Fruit fly (Drosophila melanogaster) whole organism, embryonic: Measurements from ENCODE around the gene CG33687.

Experiments
- Adf1 ChIP-seq: fragments of 200-800 bp; sonication (Bioruptor generic); IDR thresholded peaks from 2 replicates; pipeline ENCODE4 v1.3.6; 2022; ENCODE audit warnings: missing biosample characterization, missing genetic modification characterization
- CG10543 ChIP-seq: fragments of 200-800 bp; sonication (Bioruptor generic); optimal IDR thresholded peaks from 3 replicates; lab custom pipeline; 2017; ENCODE audit warnings: missing biosample characterization, mild to moderate bottlenecking, missing genetic modification characterization, moderate library complexity
- CG12071 ChIP-seq: fragments of 200-800 bp; sonication (Bioruptor generic); optimal IDR thresholded peaks from 3 replicates; lab custom pipeline; 2018; ENCODE audit warnings: missing biosample characterization, mild to moderate bottlenecking, missing genetic modification characterization
- CG12769 ChIP-seq: fragments of 200-800 bp; sonication (Bioruptor generic); optimal IDR thresholded peaks from 2 replicates; lab custom pipeline; 2019; ENCODE audit warnings: missing biosample characterization, mild to moderate bottlenecking, missing genetic modification characterization, moderate library complexity
- CG13123 ChIP-seq: fragments of 200-800 bp; sonication (Bioruptor generic); optimal IDR thresholded peaks from 2 replicates; lab custom pipeline; 2016; ENCODE audit warnings: missing biosample characterization, missing genetic modification characterization
- CG14014 ChIP-seq: fragments of 200-800 bp; sonication (Bioruptor generic); IDR thresholded peaks from 2 replicates; pipeline ENCODE4 v1.3.6; 2022; ENCODE audit warnings: missing biosample characterization, missing genetic modification characterization
- CG15514 ChIP-seq: fragments of 200-800 bp; sonication (Bioruptor generic); optimal IDR thresholded peaks from 3 replicates; lab custom pipeline; 2017; ENCODE audit warnings: missing biosample characterization, missing genetic modification characterization, mild to moderate bottlenecking, moderate library complexity, missing genetic modification reagents
- CG1647 ChIP-seq: fragments of 200-800 bp; sonication (Bioruptor generic); optimal IDR thresholded peaks from 3 replicates; lab custom pipeline; 2016; ENCODE audit warnings: missing biosample characterization, missing genetic modification characterization
- CG17328 ChIP-seq: fragments of 200-800 bp; sonication (Bioruptor generic); IDR thresholded peaks from 2 replicates; pipeline ENCODE4 v1.3.6; 2022; ENCODE audit warnings: missing biosample characterization, missing genetic modification characterization
- CG17912 ChIP-seq: fragments of 200-800 bp; sonication (Bioruptor generic); optimal IDR thresholded peaks from 2 replicates; lab custom pipeline; 2018; ENCODE audit warnings: missing biosample characterization, mild to moderate bottlenecking, missing genetic modification characterization
- CG18619 ChIP-seq: fragments of 200-800 bp; sonication (Bioruptor generic); optimal IDR thresholded peaks from 3 replicates; lab custom pipeline; 2017; ENCODE audit warnings: missing biosample characterization, mild to moderate bottlenecking, missing genetic modification characterization
- CG2129 ChIP-seq: fragments of 200-800 bp; sonication (Bioruptor generic); IDR thresholded peaks from 2 replicates; pipeline ENCODE4 v1.3.6; 2022; ENCODE audit warnings: missing biosample characterization, missing genetic modification characterization; ENCODE audit not compliant: partially characterized antibody
- CG2202 ChIP-seq: fragments of 200-800 bp; sonication (Bioruptor generic); optimal IDR thresholded peaks from 2 replicates; lab custom pipeline; 2018; ENCODE audit warnings: missing biosample characterization, mild to moderate bottlenecking, missing genetic modification characterization
- CG31365 ChIP-seq: fragments of 200-800 bp; sonication (Bioruptor generic); optimal IDR thresholded peaks from 2 replicates; lab custom pipeline; 2018; ENCODE audit warnings: missing biosample characterization, mild to moderate bottlenecking, missing genetic modification characterization
- CG31441 ChIP-seq: fragments of 200-800 bp; sonication (Bioruptor generic); IDR thresholded peaks from 2 replicates; pipeline ENCODE4 v1.3.6; 2022; ENCODE audit warnings: missing biosample characterization, missing genetic modification characterization
- CG3163 ChIP-seq: fragments of 200-800 bp; sonication (Bioruptor generic); optimal IDR thresholded peaks from 3 replicates; lab custom pipeline; 2016; ENCODE audit warnings: missing biosample characterization, missing genetic modification characterization
- CG34376 ChIP-seq: fragments of 200-800 bp; sonication (Bioruptor generic); optimal IDR thresholded peaks from 2 replicates; lab custom pipeline; 2018; ENCODE audit warnings: missing biosample characterization, mild to moderate bottlenecking, missing genetic modification characterization
- CG4360 ChIP-seq: fragments of 200-800 bp; sonication (Bioruptor generic); IDR thresholded peaks from 2 replicates; pipeline ENCODE4 v1.3.6; 2022; ENCODE audit warnings: missing biosample characterization, missing genetic modification characterization
- CG4854 ChIP-seq: fragments of 200-800 bp; sonication (Bioruptor generic); optimal IDR thresholded peaks from 2 replicates; lab custom pipeline; 2016; ENCODE audit warnings: missing biosample characterization, missing genetic modification characterization, inconsistent platforms
- CG6175 ChIP-seq: fragments of 200-800 bp; sonication (Bioruptor generic); IDR thresholded peaks from 3 replicates; pipeline ENCODE4 v1.3.6; 2022; ENCODE audit warnings: missing biosample characterization, missing genetic modification characterization
- CG7786 ChIP-seq: fragments of 200-800 bp; sonication (Bioruptor generic); optimal IDR thresholded peaks from 2 replicates; lab custom pipeline; 2016; ENCODE audit warnings: missing biosample characterization, missing genetic modification characterization
- CG9215 ChIP-seq: fragments of 200-800 bp; sonication (Bioruptor generic); IDR thresholded peaks from 2 replicates; pipeline ENCODE4 v1.3.6; 2022; ENCODE audit warnings: missing biosample characterization, missing genetic modification characterization
- Ets97D ChIP-seq: fragments of 200-800 bp; sonication (Bioruptor generic); optimal IDR thresholded peaks from 3 replicates; lab custom pipeline; 2016; ENCODE audit warnings: missing biosample characterization, missing genetic modification characterization
- GATAe ChIP-seq: fragments of 200-800 bp; sonication (Bioruptor generic); conservative IDR thresholded peaks from 2 replicates; pipeline ENCODE4 v1.3.6; 2022; ENCODE audit warnings: missing biosample characterization, missing genetic modification characterization
- Hr51 ChIP-seq, 2 experiments: fragments of 200-800 bp; sonication (Bioruptor generic); optimal IDR thresholded peaks; 2 replicates in 1 of 2; 3 replicates in 1 of 2; lab custom pipeline; 2016 to 2018; ENCODE audit warnings: missing biosample characterization in 2 of 2, missing genetic modification characterization in 2 of 2, mild to moderate bottlenecking in 1 of 2, moderate library complexity in 1 of 2
- Hr78 ChIP-seq, 2 experiments: fragments of 200-800 bp in 1 of 2; fragments of >200 bp in 1 of 2; sonication (Bioruptor generic) in 1 of 2; optimal IDR thresholded peaks; 2 replicates each; lab custom pipeline; 2017 to 2019; ENCODE audit warnings: missing biosample characterization in 2 of 2, missing genetic modification characterization in 2 of 2, mild to moderate bottlenecking in 1 of 2, moderate library complexity in 1 of 2
- Med ChIP-seq: fragments of 200-800 bp; sonication (Bioruptor generic); peaks from one replicate; lab custom pipeline; 2016; ENCODE audit warnings: missing biosample characterization, missing genetic modification characterization, mild to moderate bottlenecking, inconsistent platforms, moderate library complexity
- Mrtf ChIP-seq: fragments of 200-800 bp; sonication (Bioruptor generic); IDR thresholded peaks from 3 replicates; pipeline ENCODE4 v1.3.6; 2022; ENCODE audit warnings: missing biosample characterization, missing genetic modification characterization
- Myb ChIP-seq: fragments of 200-800 bp; sonication (Bioruptor generic); optimal IDR thresholded peaks from 2 replicates; lab custom pipeline; 2016; ENCODE audit warnings: missing biosample characterization, missing genetic modification characterization
- NC2β ChIP-seq: fragments of 200-800 bp; sonication (Bioruptor generic); optimal IDR thresholded peaks from 2 replicates; lab custom pipeline; 2016; ENCODE audit warnings: missing biosample characterization, missing genetic modification characterization
- NFAT ChIP-seq: fragments of 200-800 bp; sonication (Bioruptor generic); IDR thresholded peaks from 2 replicates; pipeline ENCODE4 v1.3.6; 2022; ENCODE audit warnings: missing biosample characterization, missing genetic modification characterization
- Rfx ChIP-seq: fragments of 200-800 bp; sonication (Bioruptor generic); IDR thresholded peaks from 2 replicates; pipeline ENCODE4 v1.3.6; 2022; ENCODE audit warnings: missing biosample characterization, missing genetic modification characterization
- Sox102F ChIP-seq: fragments of 200-800 bp; sonication (Bioruptor generic); optimal IDR thresholded peaks from 2 replicates; lab custom pipeline; 2018; ENCODE audit warnings: missing biosample characterization, mild to moderate bottlenecking, missing genetic modification characterization, moderate library complexity
- Sry-β ChIP-seq: fragments of 200-800 bp; sonication (Bioruptor generic); optimal IDR thresholded peaks from 2 replicates; lab custom pipeline; 2018; ENCODE audit warnings: missing biosample characterization, mild to moderate bottlenecking, missing genetic modification characterization, moderate library complexity
- bsh ChIP-seq, 2 experiments: fragments of 200-800 bp; sonication (Bioruptor generic); optimal IDR thresholded peaks; 2 replicates each; lab custom pipeline; 2017 to 2018; ENCODE audit warnings: mild to moderate bottlenecking in 2 of 2, missing biosample characterization in 2 of 2, missing genetic modification characterization in 2 of 2, moderate library complexity in 1 of 2
- chinmo ChIP-seq: fragments of 200-800 bp; sonication (Bioruptor generic); IDR thresholded peaks from 4 replicates; pipeline ENCODE4 v1.3.6; 2022; ENCODE audit warnings: missing biosample characterization, missing genetic modification characterization; ENCODE audit not compliant: partially characterized antibody
- chn ChIP-seq: fragments of 200-800 bp; sonication (Bioruptor generic); optimal IDR thresholded peaks from 2 replicates; lab custom pipeline; 2016; ENCODE audit warnings: missing biosample characterization, missing genetic modification characterization
- dm ChIP-seq: fragments of 200-800 bp; sonication (Bioruptor generic); optimal IDR thresholded peaks from 3 replicates; lab custom pipeline; 2016; ENCODE audit warnings: missing biosample characterization, missing genetic modification characterization
- ftz-f1 ChIP-seq: fragments of 200-800 bp; sonication (Bioruptor generic); optimal IDR thresholded peaks from 2 replicates; lab custom pipeline; 2016; ENCODE audit warnings: missing biosample characterization, missing genetic modification characterization
- hb ChIP-seq: fragments of 200-800 bp; sonication (Bioruptor generic); IDR thresholded peaks from 3 replicates; pipeline ENCODE4 v1.3.6; 2022; ENCODE audit warnings: missing biosample characterization, missing genetic modification characterization; ENCODE audit not compliant: partially characterized antibody
- lab ChIP-seq: fragments of 200-800 bp; sonication (Bioruptor generic); optimal IDR thresholded peaks from 3 replicates; lab custom pipeline; 2017; ENCODE audit warnings: missing biosample characterization, missing genetic modification characterization, mild to moderate bottlenecking, moderate library complexity, missing genetic modification reagents
- mirr ChIP-seq: fragments of 200-800 bp; sonication (Bioruptor generic); optimal IDR thresholded peaks from 3 replicates; lab custom pipeline; 2018; ENCODE audit warnings: missing biosample characterization, mild to moderate bottlenecking, missing genetic modification characterization
- nmo ChIP-seq: fragments of 200-800 bp; sonication (Bioruptor generic); optimal IDR thresholded peaks from 2 replicates; lab custom pipeline; 2018; ENCODE audit warnings: missing biosample characterization, mild to moderate bottlenecking, missing genetic modification characterization, moderate library complexity
- ranshi ChIP-seq: fragments of 200-800 bp; sonication (Bioruptor generic); IDR thresholded peaks from 2 replicates; pipeline ENCODE4 v1.3.6; 2022; ENCODE audit warnings: missing biosample characterization, missing genetic modification characterization
- row ChIP-seq: fragments of 200-800 bp; sonication (Bioruptor generic); IDR thresholded peaks from 3 replicates; pipeline ENCODE4 v1.3.6; 2022; ENCODE audit warnings: missing biosample characterization, missing genetic modification characterization
- sd ChIP-seq: fragments of 200-800 bp; sonication (Bioruptor generic); optimal IDR thresholded peaks from 3 replicates; lab custom pipeline; 2018; ENCODE audit warnings: missing biosample characterization, mild to moderate bottlenecking, missing genetic modification characterization, moderate library complexity
- sens-2 ChIP-seq: fragments of 200-800 bp; sonication (Bioruptor generic); IDR thresholded peaks from 2 replicates; pipeline ENCODE4 v1.3.6; 2022; ENCODE audit warnings: missing biosample characterization, missing genetic modification characterization
- shn ChIP-seq: fragments of 200-800 bp; sonication (Bioruptor generic); optimal IDR thresholded peaks from 3 replicates; lab custom pipeline; 2016; ENCODE audit warnings: missing biosample characterization, missing genetic modification characterization
- sug ChIP-seq: fragments of 200-800 bp; optimal IDR thresholded peaks from 2 replicates; lab custom pipeline; 2019; ENCODE audit warnings: missing biosample characterization, mild to moderate bottlenecking, missing genetic modification characterization, moderate library complexity
- vvl ChIP-seq: fragments of 200-800 bp; sonication (Bioruptor generic); IDR thresholded peaks from 2 replicates; pipeline ENCODE4 v1.3.6; 2022; ENCODE audit warnings: missing biosample characterization, missing genetic modification characterization
- z ChIP-seq: fragments of 200-800 bp; sonication (Bioruptor generic); IDR thresholded peaks from 3 replicates; pipeline ENCODE4 v1.3.6; 2022; ENCODE audit warnings: missing biosample characterization, missing genetic modification characterization

CG33687 gene

DNA sequence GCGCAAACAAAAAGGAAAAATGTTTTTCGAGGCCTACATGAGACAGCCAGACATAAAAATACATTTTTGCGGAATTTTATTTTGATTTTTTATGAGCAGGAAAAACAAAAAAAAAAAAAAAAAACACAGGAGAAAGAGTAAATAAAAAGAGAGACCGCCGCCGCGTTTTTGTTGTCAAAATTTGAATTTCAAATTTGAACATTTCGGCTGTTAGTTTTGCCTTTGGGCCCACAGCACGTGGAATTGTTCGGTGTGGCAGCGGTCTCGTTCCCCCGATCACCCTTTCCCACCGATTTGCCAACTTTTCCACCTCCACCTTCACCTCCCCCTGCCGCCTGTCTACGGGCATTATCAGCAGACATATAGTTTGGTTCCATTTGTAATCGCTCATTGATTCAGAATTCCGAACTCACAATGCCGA, 40.9 kb upstream of the CG33687 start:
- TF ChIP-seq CG4854 (GFP tag; lab: Kevin White, UChicago), result no peak
- no peak for TF ChIP-seq chn
- TF ChIP-seq CG4360 (GFP tag; lab: Robert Waterston, UW), result 0 out of 2 replicates have a peak, but pooled peaks have one; percentile 23
- no peak for TF ChIP-seq CG18619 (GFP tag; lab: Kevin White, UChicago)
- TF ChIP-seq CG7786 (GFP tag; lab: Kevin White, UChicago), result no peak
- TF ChIP-seq GATAe (GFP tag; lab: Robert Waterston, UW), result peak; percentile 60; the same call in 1 of the 2 replicates
- TF ChIP-seq NFAT, result peak; percentile 74
- peak; percentile 77 for TF ChIP-seq CG6175
- TF ChIP-seq CG17912 (GFP tag; lab: Kevin White, UChicago), result no peak
- no peak for TF ChIP-seq NC2β (GFP tag; lab: Kevin White, UChicago)
- no peak for TF ChIP-seq CG31365 (tag; lab: Kevin White, UChicago)
- TF ChIP-seq ranshi (GFP tag; lab: Robert Waterston, UW), result no peak
- peak; percentile 77 for TF ChIP-seq sd (tag; lab: Kevin White, UChicago)
- TF ChIP-seq CG10543, result peak; percentile 46
- no peak for TF ChIP-seq CG13123 (GFP tag; lab: Kevin White, UChicago)
- no peak for TF ChIP-seq sens-2
- TF ChIP-seq Rfx (GFP tag; lab: Robert Waterston, UW), result no peak
- no peak for TF ChIP-seq Hr78 (GFP tag; optimal IDR thresholded peaks at IDR 0.05; lab: Kevin White, UChicago)
- TF ChIP-seq CG3163 (GFP tag; lab: Kevin White, UChicago), result no peak
- TF ChIP-seq CG2202 (tag; lab: Kevin White, UChicago), result no peak
- no peak for TF ChIP-seq shn (GFP tag; lab: Kevin White, UChicago)
- TF ChIP-seq Hr51 (GFP tag; optimal IDR thresholded peaks at IDR 0.05; lab: Kevin White, UChicago), result no peak
- TF ChIP-seq Ets97D (GFP tag; lab: Kevin White, UChicago), result no peak
- TF ChIP-seq vvl (GFP tag; lab: Robert Waterston, UW), result peak; percentile 87
- TF ChIP-seq CG31441 (GFP tag; lab: Robert Waterston, UW), result no peak
- peak; percentile 76 for TF ChIP-seq mirr
- TF ChIP-seq CG9215 (GFP tag; lab: Robert Waterston, UW), result no peak
- TF ChIP-seq ftz-f1 (GFP tag; lab: Kevin White, UChicago), result peak; percentile 58
- TF ChIP-seq CG15514 (GFP tag; lab: Kevin White, UChicago), result peak; percentile 9
- no peak for TF ChIP-seq nmo
- TF ChIP-seq sug (tag; lab: Kevin White, UChicago), result peak; percentile 57
- no peak for TF ChIP-seq CG34376 (GFP tag; lab: Kevin White, UChicago)
- no peak for TF ChIP-seq CG2129 (GFP tag; lab: Robert Waterston, UW)
- peak; percentile 93 for TF ChIP-seq Med
- TF ChIP-seq Sry-β (GFP tag; lab: Kevin White, UChicago), result no peak
- no peak for TF ChIP-seq CG1647
- TF ChIP-seq Sox102F (GFP tag; lab: Kevin White, UChicago), result no peak
- TF ChIP-seq lab (GFP tag; lab: Kevin White, UChicago), result peak; percentile 63
- TF ChIP-seq chinmo (GFP tag; lab: Robert Waterston, UW), result 0 out of 4 replicates have a peak, but pooled peaks have one; percentile 44
- TF ChIP-seq Mrtf (GFP tag; lab: Robert Waterston, UW), result no peak
- peak; percentile 49 for TF ChIP-seq CG12769 (tag; lab: Kevin White, UChicago)
- TF ChIP-seq CG14014 (GFP tag; lab: Robert Waterston, UW), result no peak
- TF ChIP-seq dm, result no peak
- TF ChIP-seq CG17328 (GFP tag; lab: Robert Waterston, UW), result no peak
- no peak for TF ChIP-seq CG12071 (GFP tag; lab: Kevin White, UChicago)
- no peak for TF ChIP-seq Adf1 (GFP tag; lab: Robert Waterston, UW)
- TF ChIP-seq hb, result no peak
- TF ChIP-seq bsh (GFP tag; optimal IDR thresholded peaks at IDR 0.05; lab: Kevin White, UChicago), result no peak
- TF ChIP-seq z (GFP tag; lab: Robert Waterston, UW), result no peak
- no peak for TF ChIP-seq row (GFP tag; lab: Robert Waterston, UW)
- no peak for TF ChIP-seq Myb (GFP tag; lab: Kevin White, UChicago)
